Fruit fly (Drosophila melanogaster) whole organism, embryonic: Measurements from ENCODE around the gene CG10431.
A peak's percentile ranks its signal among the peaks of the same experiment; 100 is the strongest.

Experiments
- Antp ChIP-seq: fragments of 200-800 bp; sonication (Bioruptor generic); optimal IDR thresholded peaks from 3 replicates; lab custom pipeline; 2016; ENCODE audit warnings: missing biosample characterization, missing genetic modification characterization
- Bdp1 ChIP-seq: fragments of 200-800 bp; sonication (Bioruptor generic); optimal IDR thresholded peaks from 3 replicates; lab custom pipeline; 2016; ENCODE audit warnings: missing biosample characterization, missing genetic modification characterization
- CG10366 ChIP-seq: fragments of 200-800 bp; sonication (Bioruptor generic); IDR thresholded peaks from 2 replicates; pipeline ENCODE4 v1.3.6; 2022; ENCODE audit warnings: missing biosample characterization, missing genetic modification characterization
- CG11093 ChIP-seq: fragments of 200-800 bp; sonication (Bioruptor generic); IDR thresholded peaks from 3 replicates; pipeline ENCODE4 v1.3.6; 2022; ENCODE audit warnings: missing biosample characterization, missing genetic modification characterization
- CG12104 ChIP-seq: fragments of 200-800 bp; sonication (Bioruptor generic); optimal IDR thresholded peaks from 3 replicates; lab custom pipeline; 2016; ENCODE audit warnings: missing biosample characterization, missing genetic modification characterization
- CG12219 ChIP-seq: fragments of 200-800 bp; sonication (Bioruptor generic); optimal IDR thresholded peaks from 3 replicates; lab custom pipeline; 2018; ENCODE audit warnings: missing biosample characterization, mild to moderate bottlenecking, missing genetic modification characterization
- CG12659 ChIP-seq: fragments of 200-800 bp; sonication (Bioruptor generic); optimal IDR thresholded peaks from 3 replicates; lab custom pipeline; 2017; ENCODE audit warnings: mild to moderate bottlenecking, missing biosample characterization, missing genetic modification reagents, missing genetic modification characterization
- CG12769 ChIP-seq: fragments of 200-800 bp; sonication (Bioruptor generic); optimal IDR thresholded peaks from 2 replicates; lab custom pipeline; 2019; ENCODE audit warnings: missing biosample characterization, mild to moderate bottlenecking, missing genetic modification characterization, moderate library complexity
- CG14050 ChIP-seq: fragments of 200-800 bp; sonication (Bioruptor generic); IDR thresholded peaks from 3 replicates; pipeline ENCODE4 v1.3.6; 2022; ENCODE audit warnings: missing biosample characterization, missing genetic modification characterization
- CG15601 ChIP-seq: fragments of 200-800 bp; sonication (Bioruptor generic); optimal IDR thresholded peaks from 3 replicates; lab custom pipeline; 2019; ENCODE audit warnings: missing biosample characterization, mild to moderate bottlenecking, missing genetic modification characterization, moderate library complexity
- CG1602 ChIP-seq: fragments of 200-800 bp; sonication (Bioruptor generic); optimal IDR thresholded peaks from 3 replicates; lab custom pipeline; 2016; ENCODE audit warnings: missing biosample characterization, missing genetic modification characterization
- CG16779 ChIP-seq: fragments of 200-800 bp; sonication (Bioruptor generic); IDR thresholded peaks from 2 replicates; pipeline ENCODE4 v1.3.6; 2022; ENCODE audit warnings: missing biosample characterization, missing genetic modification characterization
- CG16815 ChIP-seq: fragments of 200-800 bp; sonication (Bioruptor generic); optimal IDR thresholded peaks from 3 replicates; lab custom pipeline; 2017; ENCODE audit warnings: missing biosample characterization, mild to moderate bottlenecking, missing genetic modification characterization
- CG17361 ChIP-seq: fragments of 200-800 bp; sonication (Bioruptor generic); IDR thresholded peaks from 3 replicates; pipeline ENCODE4 v1.3.6; 2022; ENCODE audit warnings: missing biosample characterization, missing genetic modification characterization
- CG18764 ChIP-seq: fragments of 200-800 bp; sonication (Bioruptor generic); optimal IDR thresholded peaks from 3 replicates; lab custom pipeline; 2016; ENCODE audit warnings: missing biosample characterization, missing genetic modification characterization
- CG2678 ChIP-seq: fragments of 200-800 bp; sonication (Bioruptor generic); optimal IDR thresholded peaks from 3 replicates; lab custom pipeline; 2019; ENCODE audit warnings: missing biosample characterization, mild to moderate bottlenecking, missing genetic modification characterization, moderate library complexity
- CG33557 ChIP-seq: fragments of 200-800 bp; sonication (Bioruptor generic); optimal IDR thresholded peaks from 2 replicates; lab custom pipeline; 2019; ENCODE audit warnings: missing biosample characterization, mild to moderate bottlenecking, missing genetic modification characterization, moderate library complexity
- CG6175 ChIP-seq: fragments of 200-800 bp; sonication (Bioruptor generic); IDR thresholded peaks from 3 replicates; pipeline ENCODE4 v1.3.6; 2022; ENCODE audit warnings: missing biosample characterization, missing genetic modification characterization
- CG6813 ChIP-seq: fragments of 200-800 bp; sonication (Bioruptor generic); optimal IDR thresholded peaks from 2 replicates; lab custom pipeline; 2017; ENCODE audit warnings: missing biosample characterization, missing genetic modification characterization, mild to moderate bottlenecking, moderate library complexity, missing genetic modification reagents
- CG7357 ChIP-seq: fragments of 200-800 bp; sonication (Bioruptor generic); IDR thresholded peaks from 3 replicates; pipeline ENCODE4 v1.3.6; 2022; ENCODE audit warnings: missing biosample characterization, missing genetic modification characterization
- CG8359 ChIP-seq: fragments of 200-800 bp; sonication (Bioruptor generic); optimal IDR thresholded peaks from 2 replicates; lab custom pipeline; 2017; ENCODE audit warnings: missing biosample characterization, mild to moderate bottlenecking, missing genetic modification characterization, borderline replicate concordance
- CG8924 ChIP-seq: fragments of 200-800 bp; optimal IDR thresholded peaks from 3 replicates; lab custom pipeline; 2019; ENCODE audit warnings: missing biosample characterization, mild to moderate bottlenecking, missing genetic modification characterization, moderate library complexity
- CG9817 ChIP-seq: fragments of 200-800 bp; sonication (Bioruptor generic); optimal IDR thresholded peaks from 2 replicates; lab custom pipeline; 2018; ENCODE audit warnings: missing biosample characterization, mild to moderate bottlenecking, missing genetic modification characterization, moderate library complexity
- CTCF ChIP-seq: fragments of 200-800 bp; sonication (Bioruptor generic); optimal IDR thresholded peaks from 2 replicates; lab custom pipeline; 2017; ENCODE audit warnings: missing biosample characterization, mild to moderate bottlenecking, missing genetic modification characterization, moderate library complexity
- Dip2 ChIP-seq: fragments of 200-800 bp; sonication (Bioruptor generic); IDR thresholded peaks from 2 replicates; pipeline ENCODE4 v1.3.6; 2022; ENCODE audit warnings: missing biosample characterization, missing genetic modification characterization
- Fer1 ChIP-seq: fragments of 200-800 bp; sonication (Bioruptor generic); optimal IDR thresholded peaks from 2 replicates; lab custom pipeline; 2017; ENCODE audit warnings: missing biosample characterization, mild to moderate bottlenecking, missing genetic modification characterization
- GATAe ChIP-seq: fragments of 200-800 bp; sonication (Bioruptor generic); conservative IDR thresholded peaks from 2 replicates; pipeline ENCODE4 v1.3.6; 2022; ENCODE audit warnings: missing biosample characterization, missing genetic modification characterization
- HLH3B ChIP-seq: fragments of 200-800 bp; sonication (Bioruptor generic); IDR thresholded peaks from 2 replicates; pipeline ENCODE4 v1.3.6; 2022; ENCODE audit warnings: missing biosample characterization, missing genetic modification characterization
- Hr51 ChIP-seq, 2 experiments: fragments of 200-800 bp; sonication (Bioruptor generic); optimal IDR thresholded peaks; 2 replicates in 1 of 2; 3 replicates in 1 of 2; lab custom pipeline; 2016 to 2018; ENCODE audit warnings: missing biosample characterization in 2 of 2, missing genetic modification characterization in 2 of 2, mild to moderate bottlenecking in 1 of 2, moderate library complexity in 1 of 2
- Jarid2 ChIP-seq: fragments of 200-800 bp; sonication (Bioruptor generic); optimal IDR thresholded peaks from 3 replicates; lab custom pipeline; 2017; ENCODE audit warnings: mild to moderate bottlenecking, missing biosample characterization, missing genetic modification reagents, missing genetic modification characterization
- Lhr ChIP-seq: fragments of 200-800 bp; sonication (Bioruptor generic); optimal IDR thresholded peaks from 3 replicates; lab custom pipeline; 2017; ENCODE audit warnings: mild to moderate bottlenecking, missing biosample characterization, missing genetic modification reagents, missing genetic modification characterization
- Myb ChIP-seq: fragments of 200-800 bp; sonication (Bioruptor generic); optimal IDR thresholded peaks from 2 replicates; lab custom pipeline; 2016; ENCODE audit warnings: missing biosample characterization, missing genetic modification characterization
- PHDP ChIP-seq: fragments of 200-800 bp; sonication (Bioruptor generic); optimal IDR thresholded peaks from 3 replicates; lab custom pipeline; 2018; ENCODE audit warnings: missing biosample characterization, mild to moderate bottlenecking, missing genetic modification characterization, moderate library complexity
- YL-1 ChIP-seq: fragments of 200-800 bp; sonication (Bioruptor generic); optimal IDR thresholded peaks from 3 replicates; lab custom pipeline; 2017; ENCODE audit warnings: missing biosample characterization, mild to moderate bottlenecking, missing genetic modification characterization
- ewg ChIP-seq: fragments of 200-800 bp; sonication (Bioruptor generic); optimal IDR thresholded peaks from 3 replicates; lab custom pipeline; 2017; ENCODE audit warnings: mild to moderate bottlenecking, missing biosample characterization, missing genetic modification reagents, missing genetic modification characterization
- ftz-f1 ChIP-seq: fragments of 200-800 bp; sonication (Bioruptor generic); optimal IDR thresholded peaks from 2 replicates; lab custom pipeline; 2016; ENCODE audit warnings: missing biosample characterization, missing genetic modification characterization
- gfzf ChIP-seq: fragments of 200-800 bp; sonication (Bioruptor generic); optimal IDR thresholded peaks from 2 replicates; lab custom pipeline; 2016; ENCODE audit warnings: missing biosample characterization, mild to moderate bottlenecking, missing genetic modification characterization, moderate library complexity
- grau ChIP-seq: fragments of 200-800 bp; optimal IDR thresholded peaks from 3 replicates; lab custom pipeline; 2019; ENCODE audit warnings: missing biosample characterization, mild to moderate bottlenecking, missing genetic modification characterization, moderate library complexity
- gsb ChIP-seq: fragments of 200-800 bp; sonication (Bioruptor generic); IDR thresholded peaks from 2 replicates; pipeline ENCODE4 v1.3.6; 2022; ENCODE audit warnings: missing biosample characterization, missing genetic modification characterization
- lab ChIP-seq: fragments of 200-800 bp; sonication (Bioruptor generic); optimal IDR thresholded peaks from 3 replicates; lab custom pipeline; 2017; ENCODE audit warnings: missing biosample characterization, missing genetic modification characterization, mild to moderate bottlenecking, moderate library complexity, missing genetic modification reagents
- lilli ChIP-seq: fragments of 200-800 bp; sonication (Bioruptor generic); optimal IDR thresholded peaks from 3 replicates; lab custom pipeline; 2016; ENCODE audit warnings: missing biosample characterization, missing genetic modification characterization
- mld ChIP-seq: fragments of 200-800 bp; sonication (Bioruptor generic); IDR thresholded peaks from 3 replicates; pipeline ENCODE4 v1.3.6; 2022; ENCODE audit warnings: missing biosample characterization, missing genetic modification characterization; ENCODE audit not compliant: partially characterized antibody
- peb ChIP-seq: fragments of 200-800 bp; sonication (Bioruptor generic); IDR thresholded peaks from 2 replicates; pipeline ENCODE4 v1.3.6; 2022; ENCODE audit warnings: missing biosample characterization, missing genetic modification characterization
- shn ChIP-seq: fragments of 200-800 bp; sonication (Bioruptor generic); optimal IDR thresholded peaks from 3 replicates; lab custom pipeline; 2016; ENCODE audit warnings: missing biosample characterization, missing genetic modification characterization
- sim ChIP-seq: fragments of 200-800 bp; sonication (Bioruptor generic); IDR thresholded peaks from 2 replicates; pipeline ENCODE4 v1.3.6; 2022; ENCODE audit warnings: missing biosample characterization, missing genetic modification characterization
- sug ChIP-seq: fragments of 200-800 bp; optimal IDR thresholded peaks from 2 replicates; lab custom pipeline; 2019; ENCODE audit warnings: missing biosample characterization, mild to moderate bottlenecking, missing genetic modification characterization, moderate library complexity
- tap ChIP-seq: fragments of 200-800 bp; optimal IDR thresholded peaks from 3 replicates; lab custom pipeline; 2019; ENCODE audit warnings: missing biosample characterization, mild to moderate bottlenecking, missing genetic modification characterization, moderate library complexity
- tll ChIP-seq, 2 experiments: fragments of 200-800 bp in 1 of 2; fragments of >200 bp in 1 of 2; sonication (Bioruptor generic) in 1 of 2; optimal IDR thresholded peaks; 2 replicates each; lab custom pipeline; 2017 to 2019; ENCODE audit warnings: missing biosample characterization in 2 of 2, missing genetic modification characterization in 2 of 2, mild to moderate bottlenecking in 1 of 2, moderate library complexity in 1 of 2
- tx ChIP-seq: fragments of 200-800 bp; sonication (Bioruptor generic); optimal IDR thresholded peaks from 2 replicates; lab custom pipeline; 2016; ENCODE audit warnings: missing biosample characterization, missing genetic modification characterization
- yki ChIP-seq: fragments of >200 bp; optimal IDR thresholded peaks from 3 replicates; lab custom pipeline; 2018

The CG10431 gene

dm6 chr2L:19026491-19027197, 52.1 kb downstream of the CG10431 start (continued):
- no peak for TF ChIP-seq CG16779 (GFP tag; lab: Robert Waterston, UW)
- peak; percentile 15 for TF ChIP-seq CG15601 (tag; lab: Kevin White, UChicago)
- TF ChIP-seq CG33557 (GFP tag; lab: Kevin White, UChicago) = no peak
- peak; percentile 86 for TF ChIP-seq CG2678 (tag; lab: Kevin White, UChicago)
- no peak for TF ChIP-seq CG14050
- TF ChIP-seq CG12769 (tag; lab: Kevin White, UChicago) = peak; percentile 81
- TF ChIP-seq CG6175 = no peak
- TF ChIP-seq Dip2 (GFP tag; lab: Robert Waterston, UW) = no peak
- TF ChIP-seq CG7357 (GFP tag; lab: Robert Waterston, UW) = peak; percentile 43; the same call in 1 of the 3 replicates
- no peak for TF ChIP-seq sim (GFP tag; lab: Robert Waterston, UW)
- no peak for TF ChIP-seq ftz-f1 (GFP tag; lab: Kevin White, UChicago)
- TF ChIP-seq GATAe (GFP tag; lab: Robert Waterston, UW) = no peak
- TF ChIP-seq CG6813 = peak; percentile 48
- no peak for TF ChIP-seq CG16815 (GFP tag; lab: Kevin White, UChicago)
- peak; percentile 66 for TF ChIP-seq PHDP (tag; lab: Kevin White, UChicago)
- peak; percentile 20; the same call in 1 of the 2 replicates for TF ChIP-seq CG10366 (GFP tag; lab: Robert Waterston, UW)
- TF ChIP-seq tx (GFP tag; lab: Kevin White, UChicago) = no peak
- no peak for TF ChIP-seq gfzf (GFP tag; lab: Kevin White, UChicago)
- peak; percentile 54 for TF ChIP-seq lilli (GFP tag; lab: Kevin White, UChicago)
- peak; percentile 44 for TF ChIP-seq CG12659 (GFP tag; lab: Kevin White, UChicago)
- peak; percentile 48; the same call in 1 of the 2 replicates for TF ChIP-seq HLH3B
- TF ChIP-seq gsb (GFP tag; lab: Robert Waterston, UW) = no peak
- TF ChIP-seq sug (tag; lab: Kevin White, UChicago) = peak; percentile 56
- TF ChIP-seq CG8359 = no peak
- TF ChIP-seq lab (GFP tag; lab: Kevin White, UChicago) = peak; percentile 88
- TF ChIP-seq Antp (GFP tag; lab: Kevin White, UChicago) = no peak
- TF ChIP-seq grau (tag; lab: Kevin White, UChicago) = peak; percentile 75
- TF ChIP-seq YL-1 = no peak
- TF ChIP-seq Hr51 (GFP tag; optimal IDR thresholded peaks at IDR 0.05; lab: Kevin White, UChicago) = peak; percentile 8 to 60
- TF ChIP-seq CG18764 = no peak
- peak; percentile 72 for TF ChIP-seq CG8924 (tag; lab: Kevin White, UChicago)
- TF ChIP-seq CG1602 = no peak
- TF ChIP-seq Bdp1 (GFP tag; lab: Kevin White, UChicago) = no peak
- no peak for TF ChIP-seq tll (GFP tag; optimal IDR thresholded peaks at IDR 0.05; lab: Kevin White, UChicago)
- TF ChIP-seq Lhr (GFP tag; lab: Kevin White, UChicago) = no peak
- TF ChIP-seq yki (lab: Kevin White, UChicago) = no peak
- no peak for TF ChIP-seq CG12104
- peak; percentile 56 for TF ChIP-seq CG12219 (GFP tag; lab: Kevin White, UChicago)
- TF ChIP-seq mld (GFP tag; lab: Robert Waterston, UW) = no peak
- no peak for TF ChIP-seq peb (GFP tag; lab: Robert Waterston, UW)
- TF ChIP-seq Fer1 (GFP tag; lab: Kevin White, UChicago) = peak; percentile 89
- TF ChIP-seq Jarid2 = peak; percentile 28
- TF ChIP-seq CG11093 = no peak
- TF ChIP-seq tap = peak; percentile 41
- TF ChIP-seq ewg (GFP tag; lab: Kevin White, UChicago) = peak; percentile 25
- TF ChIP-seq CG9817 (tag; lab: Kevin White, UChicago) = peak; percentile 22
- TF ChIP-seq CTCF = no peak
- no peak for TF ChIP-seq Myb (GFP tag; lab: Kevin White, UChicago)
- peak; percentile 53; the same call in 2 of the 3 replicates for TF ChIP-seq CG17361
- no peak for TF ChIP-seq shn
